Worm (Caenorhabditis elegans): ENCODE results near the gene str-208.

DNA sequence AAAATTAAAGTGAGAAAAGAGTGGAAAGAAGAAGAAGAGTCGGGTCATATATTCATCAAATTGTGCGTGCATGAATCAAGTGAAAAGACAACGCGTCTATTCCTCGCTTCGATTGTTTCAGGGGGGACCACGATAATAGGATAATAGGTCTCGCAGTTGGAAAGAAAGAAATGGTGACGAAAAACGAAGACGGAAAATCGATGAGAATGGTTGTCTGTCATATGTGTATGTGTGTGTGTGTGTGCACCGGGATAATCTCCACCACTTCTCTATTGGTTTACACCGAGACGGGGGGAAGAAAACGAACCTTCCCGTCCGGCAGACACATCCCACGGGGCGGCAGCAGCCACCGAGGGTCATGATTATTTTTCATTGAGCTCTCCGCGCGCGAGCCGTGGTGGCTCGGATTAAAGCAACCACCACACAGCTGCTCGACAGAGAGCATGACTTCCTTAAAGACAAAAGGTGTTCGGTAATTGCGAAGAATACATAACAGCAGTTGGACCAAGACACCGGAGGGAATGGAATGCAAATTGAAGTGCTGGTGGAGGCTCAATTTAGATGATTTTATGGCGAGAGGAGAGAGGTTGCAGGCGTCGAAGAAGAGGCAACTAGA, 7.5 kb downstream of the str-208 start:
- TF ChIP-seq him-1 (tag; optimal IDR thresholded peaks at IDR 0.05) (no peak), W03F9.2 (tag; optimal IDR thresholded peaks at IDR 0.05) (no peak), dao-5 (tag; optimal IDR thresholded peaks at IDR 0.05) (no peak)

Measured in whole organism, L4/young adult.